Worm (Caenorhabditis elegans): Measurements from ENCODE around the gene C34C12.1.
"Not testable (repeated sequence)": the region's sequence is repeated elsewhere in the genome, so short reads cannot be mapped to it uniquely, and the experiment has no call there.

The C34C12.1 gene

ce11 chrIII:3454045-3454444 lies at the start of gene C34C12.1:
TSS of gene C34C12.1 (plus strand) at chrIII:3454345.
- TF ChIP-seq tbx-2, ref-2, pha-4 (tag; optimal IDR thresholded peaks at IDR 0.05): not testable (repeated sequence)

- TF ChIP-seq unc-86 (tag; optimal IDR thresholded peaks at IDR 0.05), result no peak
- peak; percentile 8 for TF ChIP-seq tbx-2 (tag; optimal IDR thresholded peaks at IDR 0.05)
- no peak for TF ChIP-seq ceh-48 (tag; optimal IDR thresholded peaks at IDR 0.05)
- no peak for TF ChIP-seq tbx-7 (tag; optimal IDR thresholded peaks at IDR 0.05)
- no peak for TF ChIP-seq hlh-6 (tag; optimal IDR thresholded peaks at IDR 0.05)
- 0 out of 2 replicates have a peak, but pooled peaks have one; percentile 6 for TF ChIP-seq unc-3 (GFP tag; conservative IDR thresholded peaks at IDR 0.05)
- no peak for TF ChIP-seq unc-3 (tag; optimal IDR thresholded peaks at IDR 0.05)
- no peak for TF ChIP-seq npax-4 (tag; optimal IDR thresholded peaks at IDR 0.05)
- no peak for TF ChIP-seq hlh-8 (tag; optimal IDR thresholded peaks at IDR 0.05)
- TF ChIP-seq dve-1 (tag; optimal IDR thresholded peaks at IDR 0.05), result no peak
- TF ChIP-seq nfya-1 (tag; optimal IDR thresholded peaks at IDR 0.05), result peak; percentile 15
- no peak for TF ChIP-seq hlh-13 (GFP tag; optimal IDR thresholded peaks at IDR 0.05)
- no peak for TF ChIP-seq nhr-11 (tag; optimal IDR thresholded peaks at IDR 0.05)
- no peak for TF ChIP-seq lim-6 (tag; optimal IDR thresholded peaks at IDR 0.05)
- no peak for TF ChIP-seq ceh-30 (tag; optimal IDR thresholded peaks at IDR 0.05)
- TF ChIP-seq pax-1 (tag; optimal IDR thresholded peaks at IDR 0.05), result no peak
These were observed 49.7 kb upstream of the C34C12.1 start, which contains the start of the genes npp-9 and F59A2.5 for ce11 chrIII:3404354-3404913. TSS of gene npp-9 (minus strand) at chrIII:3404479. TSS of gene F59A2.5 (plus strand) at chrIII:3404863.

- TF ChIP-seq ceh-48 (tag; optimal IDR thresholded peaks at IDR 0.05) (peak; percentile 12), fkh-6 (tag; optimal IDR thresholded peaks at IDR 0.05) (no peak)
These were observed 48.6 kb upstream of the C34C12.1 start, which contains the start of gene golg-4 for ce11 chrIII:3405535-3405934. TSS of gene golg-4 (plus strand) at chrIII:3405568.

ce11 chrIII:3413437-3413836 lies 40.7 kb upstream of the C34C12.1 start:
- TF ChIP-seq ceh-34 (tag; optimal IDR thresholded peaks at IDR 0.05) (no peak), pha-4 (tag; optimal IDR thresholded peaks at IDR 0.05) (no peak), Y22D7AL.16 (tag; optimal IDR thresholded peaks at IDR 0.05) (no peak), ceh-14 (tag; optimal IDR thresholded peaks at IDR 0.05) (no peak), unc-55 (GFP tag; optimal IDR thresholded peaks at IDR 0.05) (no peak)

- TF ChIP-seq sox-2 (GFP tag; IDR thresholded peaks at IDR 0.05) (no peak), ztf-16 (tag; optimal IDR thresholded peaks at IDR 0.05) (no peak), ceh-31 (tag; optimal IDR thresholded peaks at IDR 0.05) (peak; percentile 29), pros-1 (tag; optimal IDR thresholded peaks at IDR 0.05) (no peak), dmd-4 (tag; optimal IDR thresholded peaks at IDR 0.05; ENCODE audit: borderline replicate concordance) (no peak), zip-5 (tag; optimal IDR thresholded peaks at IDR 0.05) (no peak), rnt-1 (tag; optimal IDR thresholded peaks at IDR 0.05) (no peak), unc-42 (tag; optimal IDR thresholded peaks at IDR 0.05) (peak; percentile 97), lim-6 (tag; optimal IDR thresholded peaks at IDR 0.05) (no peak), syd-9 (tag; optimal IDR thresholded peaks at IDR 0.05) (no peak), hlh-30 (tag; optimal IDR thresholded peaks at IDR 0.05; ENCODE audit: insufficient read depth) (no peak)
These were observed 39.7 kb upstream of the C34C12.1 start for ce11 chrIII:3414412-3414811.

ce11 chrIII:3417453-3417852 lies 36.7 kb upstream of the C34C12.1 start:
- peak; percentile 82 for TF ChIP-seq nfya-1 (tag; optimal IDR thresholded peaks at IDR 0.05)
- no peak for TF ChIP-seq nhr-11 (tag; optimal IDR thresholded peaks at IDR 0.05)
- TF ChIP-seq gmeb-2 (tag; optimal IDR thresholded peaks at IDR 0.05), result no peak
- TF ChIP-seq tbx-7 (tag; optimal IDR thresholded peaks at IDR 0.05), result no peak

Data from whole organism, late embryonic.